Worm (Caenorhabditis elegans): Measurements from ENCODE around the gene H10D18.5.

DNA sequence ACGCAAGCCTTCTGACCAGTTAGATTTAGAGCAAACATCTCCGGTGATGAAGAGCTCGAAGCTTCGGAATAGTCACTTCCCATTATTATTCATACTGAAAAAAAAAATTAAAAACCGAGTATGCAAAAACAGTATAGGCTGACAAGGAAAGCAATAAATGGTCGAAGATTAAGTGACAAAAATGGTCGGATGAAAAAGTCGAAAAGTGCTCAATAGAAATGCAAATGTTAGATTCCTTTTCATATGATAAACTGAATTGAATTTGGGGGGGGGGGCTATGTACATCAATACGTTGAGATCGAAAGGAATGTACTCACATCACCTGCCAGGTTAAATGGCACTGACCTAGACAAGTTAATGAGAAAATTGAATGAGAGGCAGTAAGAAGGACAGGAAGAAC is 31.3 kb upstream of the H10D18.5 start, which contains the start of gene nhr-187:
- TF ChIP-seq dao-5 (tag; optimal IDR thresholded peaks at IDR 0.05): no peak
- no peak for TF ChIP-seq W03F9.2 (tag; optimal IDR thresholded peaks at IDR 0.05)

All from whole organism, L4/young adult.